Worm (Caenorhabditis elegans): Measurements from ENCODE around the gene F56D6.20.
"Not testable (repeated sequence)": the region's sequence is repeated elsewhere in the genome, so short reads cannot be mapped to it uniquely, and the experiment has no call there.

The F56D6.20 gene

DNA sequence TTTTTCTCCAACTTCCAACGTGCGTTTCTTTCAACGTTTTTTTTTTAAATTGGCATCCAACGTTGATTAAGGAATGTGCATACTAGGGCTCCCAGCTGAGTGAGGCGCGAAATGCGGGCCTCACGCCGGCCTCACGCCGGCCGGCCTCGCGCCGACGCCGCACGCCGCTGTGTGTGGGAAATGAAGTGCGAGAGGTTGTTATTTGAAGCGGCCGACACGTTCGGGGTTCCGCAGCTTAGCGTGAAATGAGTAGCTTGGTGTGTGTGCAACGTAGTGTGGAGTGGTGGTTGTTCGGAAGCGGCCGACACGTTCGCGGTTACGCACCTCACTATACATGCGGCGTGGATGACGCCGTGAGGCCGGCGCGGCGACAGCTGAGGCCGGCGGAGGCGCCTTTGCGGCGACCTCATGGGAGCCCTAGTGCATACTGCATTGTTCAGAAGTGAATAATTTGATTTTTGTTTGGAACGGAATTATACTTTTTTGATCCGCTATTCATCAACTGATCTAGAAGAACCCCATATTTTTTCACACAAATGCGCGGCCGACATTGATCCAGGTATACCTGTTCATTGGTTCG is 34.8 kb downstream of the F56D6.20 start:
- TF ChIP-seq zfh-2 (GFP tag; conservative IDR thresholded peaks at IDR 0.05) = peak; percentile 86
- TF ChIP-seq ztf-28 (GFP tag; IDR thresholded peaks at IDR 0.05) = 0 out of 2 replicates have a peak, but pooled peaks have one; percentile 33
- peak; percentile 37 for TF ChIP-seq hmg-1.2 (GFP tag; IDR thresholded peaks at IDR 0.05)
- TF ChIP-seq dox-1 (GFP tag; IDR thresholded peaks at IDR 0.05) = peak; percentile 7; the same call in 1 of the 2 replicates
- peak; percentile 74; the same call in 1 of the 2 replicates for TF ChIP-seq egrh-3 (GFP tag; IDR thresholded peaks at IDR 0.05)
- TF ChIP-seq snpc-4 (GFP tag; optimal IDR thresholded peaks at IDR 0.05) = not testable (repeated sequence)
- TF ChIP-seq snpc-4 (tag; optimal IDR thresholded peaks at IDR 0.05) = peak in 1 of 4 experiments; percentile 81

- TF ChIP-seq B0035.1 (tag; optimal IDR thresholded peaks at IDR 0.05) (no peak), dpl-1 (GFP tag; optimal IDR thresholded peaks at IDR 0.05) (no peak), hlh-12 (tag; optimal IDR thresholded peaks at IDR 0.05) (no peak), Y95B8A.8 (GFP tag; IDR thresholded peaks at IDR 0.05) (no peak), F49E8.2 (tag; optimal IDR thresholded peaks at IDR 0.05; ENCODE audit: insufficient read depth) (no peak), rcor-1 (GFP tag; IDR thresholded peaks at IDR 0.05) (no peak), chd-7 (tag; optimal IDR thresholded peaks at IDR 0.05) (no peak), dox-1 (GFP tag; IDR thresholded peaks at IDR 0.05) (no peak), ama-1 (optimal IDR thresholded peaks at IDR 0.05) (no peak), ama-1 (GFP tag; optimal IDR thresholded peaks at IDR 0.05) (no peak), cebp-2 (GFP tag; IDR thresholded peaks at IDR 0.05) (no peak), pha-4 (tag; optimal IDR thresholded peaks at IDR 0.05) (no peak), hmg-1.2 (GFP tag; IDR thresholded peaks at IDR 0.05) (no peak), ekl-4 (GFP tag; IDR thresholded peaks at IDR 0.05) (no peak), gei-17 (GFP tag; optimal IDR thresholded peaks at IDR 0.05) (no peak), repo-1 (tag; optimal IDR thresholded peaks at IDR 0.05) (no peak), lsl-1 (GFP tag; optimal IDR thresholded peaks at IDR 0.05) (no peak)
Observed at ce11 chrIV:3956095-3956494, 43.4 kb downstream of the F56D6.20 start, which contains the start of gene clec-73. clec-73 (minus strand) TSS chrIV:3956195.

- no peak for TF ChIP-seq ztf-28 (GFP tag; IDR thresholded peaks at IDR 0.05)
- TF ChIP-seq Y67H2A.10 (GFP tag; conservative IDR thresholded peaks at IDR 0.05) = no peak
- no peak for TF ChIP-seq hlh-12 (tag; optimal IDR thresholded peaks at IDR 0.05)
- TF ChIP-seq Y53G8AR.9 (GFP tag; conservative IDR thresholded peaks at IDR 0.05) = no peak
Observed at ce11 chrIV:3956705-3957104, 44.0 kb downstream of the F56D6.20 start, which contains the start of gene clec-74. clec-74 (plus strand) TSS chrIV:3957005.

DNA sequence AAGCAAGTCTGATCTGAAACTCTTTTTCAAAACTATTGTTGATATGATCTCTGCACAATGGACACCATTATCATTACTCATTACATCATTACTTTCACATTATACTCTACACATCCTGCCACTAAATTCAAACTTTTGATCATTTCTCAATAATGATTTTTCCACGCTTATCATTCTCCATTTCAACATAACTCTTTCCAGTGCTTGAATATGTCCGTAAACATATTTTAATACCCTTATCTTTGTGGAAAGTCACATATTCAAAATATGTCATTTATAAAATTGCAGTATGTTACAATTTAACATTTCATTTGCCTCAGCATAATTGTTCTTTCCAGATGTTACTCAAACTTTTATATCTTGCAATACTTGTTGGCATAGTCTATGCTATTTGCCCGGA is 47.7 kb downstream of the F56D6.20 start, which contains the start of gene clec-75:
Gene clec-75 (plus strand): TSS at position 339 of the 400 bp plus-strand sequence.
- peak; percentile 36 for TF ChIP-seq nhr-80 (tag; optimal IDR thresholded peaks at IDR 0.05)
- TF ChIP-seq snpc-4 (GFP tag; optimal IDR thresholded peaks at IDR 0.05) = no peak
- no peak for TF ChIP-seq snpc-4 (tag; optimal IDR thresholded peaks at IDR 0.05)

- TF ChIP-seq rec-8 (tag; optimal IDR thresholded peaks at IDR 0.05) (no peak), snpc-4 (GFP tag; optimal IDR thresholded peaks at IDR 0.05) (no peak), snpc-4 (tag; optimal IDR thresholded peaks at IDR 0.05) (no peak), ztf-3 (GFP tag; optimal IDR thresholded peaks at IDR 0.05) (no peak), bed-2 (GFP tag; IDR thresholded peaks at IDR 0.05) (no peak), egl-44 (GFP tag; IDR thresholded peaks at IDR 0.05) (no peak), attf-5 (GFP tag; optimal IDR thresholded peaks at IDR 0.05) (no peak), ceh-40 (GFP tag; IDR thresholded peaks at IDR 0.05) (no peak), atf-7 (tag; optimal IDR thresholded peaks at IDR 0.05) (no peak), K11D2.4 (GFP tag; IDR thresholded peaks at IDR 0.05) (no peak), bed-1 (GFP tag; IDR thresholded peaks at IDR 0.05) (no peak), Y95B8A.8 (GFP tag; IDR thresholded peaks at IDR 0.05) (no peak), athp-1 (tag; optimal IDR thresholded peaks at IDR 0.05) (no peak), let-607 (tag; optimal IDR thresholded peaks at IDR 0.05) (no peak)
Observed at ce11 chrIV:3962584-3962983, 49.9 kb downstream of the F56D6.20 start, which contains the start of gene Y46C8AM.1. Y46C8AM.1 (plus strand) TSS chrIV:3962884.

Measured in whole organism, young adult.